Fruit fly (Drosophila melanogaster) whole organism, adult: Measurements from ENCODE around the gene sky.

ENCODE experiments used
- CG1620 ChIP-seq: fragments of 200-800 bp; sonication (Bioruptor generic); optimal IDR thresholded peaks from 2 replicates; lab custom pipeline; 2016; ENCODE audit warnings: missing biosample characterization, missing genetic modification characterization
- CG5204 ChIP-seq: fragments of 200-800 bp; sonication (Bioruptor generic); optimal IDR thresholded peaks from 2 replicates; lab custom pipeline; 2016; ENCODE audit warnings: missing biosample characterization, missing genetic modification characterization
- CG7045 ChIP-seq: fragments of 200-800 bp; sonication (Bioruptor generic); optimal IDR thresholded peaks from 2 replicates; lab custom pipeline; 2017; ENCODE audit warnings: missing biosample characterization, mild to moderate bottlenecking, missing genetic modification characterization
- CG7101 ChIP-seq: fragments of 200-800 bp; sonication (Bioruptor generic); optimal IDR thresholded peaks from 2 replicates; lab custom pipeline; 2018; ENCODE audit warnings: missing biosample characterization, mild to moderate bottlenecking, missing genetic modification characterization, moderate library complexity
- Hr96 ChIP-seq: fragments of 200-800 bp; sonication (Bioruptor generic); optimal IDR thresholded peaks from 2 replicates; lab custom pipeline; 2016; ENCODE audit warnings: missing biosample characterization, missing genetic modification characterization
- Mnt ChIP-seq: fragments of 200-800 bp; sonication (Bioruptor generic); optimal IDR thresholded peaks from 2 replicates; lab custom pipeline; 2016; ENCODE audit warnings: missing biosample characterization, mild to moderate bottlenecking, missing genetic modification characterization
- bab1 ChIP-seq: fragments of 200-800 bp; sonication (Bioruptor generic); optimal IDR thresholded peaks from 3 replicates; lab custom pipeline; 2019; ENCODE audit warnings: missing biosample characterization, mild to moderate bottlenecking, missing genetic modification characterization, moderate library complexity
- cic ChIP-seq: fragments of 200-800 bp; sonication (Bioruptor generic); optimal IDR thresholded peaks from 2 replicates; lab custom pipeline; 2017; ENCODE audit warnings: missing biosample characterization, mild to moderate bottlenecking, missing genetic modification characterization, moderate library complexity
- cnc ChIP-seq, 2 experiments: fragments of >200 bp; optimal IDR thresholded peaks; 2 replicates each; lab custom pipeline; 2017
- ovo ChIP-seq: fragments of 200-800 bp; sonication (Bioruptor generic); optimal IDR thresholded peaks from 2 replicates; lab custom pipeline; 2016; ENCODE audit warnings: missing biosample characterization, missing genetic modification characterization
- pad ChIP-seq: fragments of 200-800 bp; sonication (Bioruptor generic); optimal IDR thresholded peaks from 3 replicates; lab custom pipeline; 2017; ENCODE audit warnings: missing biosample characterization, missing genetic modification characterization, mild to moderate bottlenecking, moderate library complexity, missing genetic modification reagents
- tj ChIP-seq: fragments of 200-800 bp; sonication (Bioruptor generic); optimal IDR thresholded peaks from 3 replicates; lab custom pipeline; 2017; ENCODE audit warnings: missing biosample characterization, mild to moderate bottlenecking, missing genetic modification characterization, moderate library complexity
- toe ChIP-seq: fragments of 200-800 bp; sonication (Bioruptor generic); optimal IDR thresholded peaks from 2 replicates; lab custom pipeline; 2016; ENCODE audit warnings: missing biosample characterization, missing genetic modification characterization

dm6 chr2L:20878463-20878862 is 40.3 kb downstream of the sky start:
- TF ChIP-seq CG1620 (GFP tag; lab: Kevin White, UChicago) (no peak), cic (GFP tag; lab: Kevin White, UChicago) (no peak), toe (GFP tag; lab: Kevin White, UChicago) (no peak), tj (no peak), Mnt (GFP tag; lab: Kevin White, UChicago) (no peak), pad (no peak), bab1 (no peak), ovo (GFP tag; lab: Kevin White, UChicago) (no peak), CG7045 (no peak), CG7101 (tag; lab: Kevin White, UChicago) (no peak), cnc (optimal IDR thresholded peaks at IDR 0.05; lab: Kevin White, UChicago) (no peak), CG5204 (GFP tag; lab: Kevin White, UChicago) (no peak), Hr96 (GFP tag; lab: Kevin White, UChicago) (no peak)
